Fruit fly (Drosophila melanogaster): ENCODE results near the gene CG8188.

Gene CG8188

dm6 chrX:17741019-17741863 is 38.4 kb upstream of the CG8188 start (continued):
- TF ChIP-seq CG12769 (tag; optimal IDR thresholded peaks at IDR 0.05) (peak; percentile 13), CoRest (tag; optimal IDR thresholded peaks at IDR 0.05) (peak; percentile 23), GATAe (GFP tag; conservative IDR thresholded peaks at IDR 0.05) (peak; percentile 53), CG18599 (GFP tag; optimal IDR thresholded peaks at IDR 0.05) (no peak), slbo (GFP tag; IDR thresholded peaks at IDR 0.05) (0 out of 2 replicates have a peak, but pooled peaks have one; percentile 24), CG2712 (tag; optimal IDR thresholded peaks at IDR 0.05) (peak; percentile 10), TFAM (GFP tag; optimal IDR thresholded peaks at IDR 0.05) (no peak), Hr51 (GFP tag; optimal IDR thresholded peaks at IDR 0.05) (peak in 1 of 2 experiments; percentile 1), nmo (GFP tag; optimal IDR thresholded peaks at IDR 0.05) (peak; percentile 13)

DNA sequence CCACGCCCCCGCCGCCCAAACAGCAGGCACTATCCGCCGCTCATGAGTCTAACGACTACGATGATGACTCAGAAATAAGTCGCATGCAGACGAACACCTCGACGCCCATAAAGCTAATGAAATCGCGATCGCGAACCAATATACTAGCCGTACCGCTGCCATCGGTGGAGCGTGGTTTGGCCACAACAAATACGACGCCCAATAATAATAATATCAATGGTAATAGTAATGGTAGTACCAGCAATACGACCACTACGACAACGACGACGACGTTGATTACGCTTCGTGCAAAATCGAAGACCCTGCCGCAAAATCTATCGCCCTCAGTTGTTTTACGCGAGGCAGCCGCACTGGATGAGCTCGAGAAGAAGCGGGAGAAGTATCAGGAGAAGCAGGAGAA is 37.1 kb upstream of the CG8188 start:
- TF ChIP-seq CG6854 (GFP tag; optimal IDR thresholded peaks at IDR 0.05) (no peak), lab (GFP tag; optimal IDR thresholded peaks at IDR 0.05) (no peak), dysf (GFP tag; IDR thresholded peaks at IDR 0.05) (no peak), Med (GFP tag) (peak; percentile 80), exex (tag; optimal IDR thresholded peaks at IDR 0.05) (peak; percentile 40), Antp (GFP tag; optimal IDR thresholded peaks at IDR 0.05) (no peak), CG3838 (GFP tag; optimal IDR thresholded peaks at IDR 0.05) (no peak), sob (GFP tag; IDR thresholded peaks at IDR 0.05) (no peak), grau (tag; optimal IDR thresholded peaks at IDR 0.05) (no peak), sima (GFP tag; optimal IDR thresholded peaks at IDR 0.05) (no peak), Deaf1 (tag; optimal IDR thresholded peaks at IDR 0.05) (peak; percentile 78), pita (GFP tag; optimal IDR thresholded peaks at IDR 0.05) (no peak), sens (GFP tag) (peak; percentile 8), pb (GFP tag; optimal IDR thresholded peaks at IDR 0.05) (no peak), hkb (optimal IDR thresholded peaks at IDR 0.05) (no peak), hkb (GFP tag; IDR thresholded peaks at IDR 0.05) (no peak), Mes4 (GFP tag; optimal IDR thresholded peaks at IDR 0.05) (no peak), eyg (GFP tag; optimal IDR thresholded peaks at IDR 0.05) (no peak)

DNA sequence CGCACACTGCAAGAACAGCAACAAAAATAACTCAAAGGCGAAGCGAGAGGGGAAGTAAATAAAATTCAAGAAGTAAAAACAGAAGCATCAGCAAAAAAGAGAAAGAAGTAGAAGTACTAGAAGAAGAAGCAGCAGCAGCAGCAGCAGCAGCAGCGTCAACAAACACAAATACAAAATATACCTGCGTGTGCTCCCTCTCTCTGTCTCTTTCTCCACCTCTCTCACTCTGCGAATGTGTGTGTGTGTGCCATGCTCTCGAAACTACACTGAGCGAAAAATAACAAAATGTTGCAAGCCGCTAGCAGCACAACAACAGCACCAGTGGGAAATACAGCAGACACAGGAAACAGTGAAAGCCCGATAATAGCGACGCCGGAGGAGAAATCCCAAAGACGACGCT is 36.2 kb upstream of the CG8188 start:
- TF ChIP-seq Trl (optimal IDR thresholded peaks at IDR 0.05) (peak; percentile 50 to 52), Trl (GFP tag; optimal IDR thresholded peaks at IDR 0.05) (no peak), CG3065 (GFP tag; optimal IDR thresholded peaks at IDR 0.05) (no peak), crol (GFP tag; IDR thresholded peaks at IDR 0.05) (no peak), NfI (GFP tag; optimal IDR thresholded peaks at IDR 0.05) (no peak), C15 (GFP tag; IDR thresholded peaks at IDR 0.05) (no peak), Stat92E (GFP tag; optimal IDR thresholded peaks at IDR 0.05) (no peak), sima (GFP tag; optimal IDR thresholded peaks at IDR 0.05) (no peak), CG4730 (GFP tag; IDR thresholded peaks at IDR 0.05) (no peak), Mrtf (GFP tag; IDR thresholded peaks at IDR 0.05) (no peak), CG14014 (GFP tag; IDR thresholded peaks at IDR 0.05) (0 out of 2 replicates have a peak, but pooled peaks have one; percentile 16), Dip2 (GFP tag; IDR thresholded peaks at IDR 0.05) (no peak), ash1 (GFP tag; optimal IDR thresholded peaks at IDR 0.05) (peak; percentile 36), klu (GFP tag; IDR thresholded peaks at IDR 0.05) (no peak), CG1832 (GFP tag; optimal IDR thresholded peaks at IDR 0.05) (peak; percentile 72), eve (GFP tag; optimal IDR thresholded peaks at IDR 0.05) (no peak), HLHmδ (GFP tag; optimal IDR thresholded peaks at IDR 0.05) (peak; percentile 38), CG8281 (tag; optimal IDR thresholded peaks at IDR 0.05) (no peak), Myb (GFP tag; optimal IDR thresholded peaks at IDR 0.05) (no peak), CG11247 (GFP tag; IDR thresholded peaks at IDR 0.05) (no peak), Bdp1 (GFP tag; optimal IDR thresholded peaks at IDR 0.05) (peak; percentile 0), dpn (GFP tag; optimal IDR thresholded peaks at IDR 0.05) (peak in 1 of 2 experiments; percentile 22), chn (GFP tag; optimal IDR thresholded peaks at IDR 0.05) (peak; percentile 25)
